Worm (Caenorhabditis elegans): ENCODE measurements around the gene col-161.

Gene col-161

ce11 chrV:13333386-13334180, 15.8 kb upstream of the col-161 start, which contains the start of gene nhr-168:
nhr-168 (minus strand) TSS chrV:13333871.
- no peak for TF ChIP-seq tab-1 (GFP tag; IDR thresholded peaks at IDR 0.05)
- no peak for TF ChIP-seq ztf-23 (GFP tag; IDR thresholded peaks at IDR 0.05)
- no peak for TF ChIP-seq T22C8.4 (GFP tag; IDR thresholded peaks at IDR 0.05)
- TF ChIP-seq med-1 (GFP tag; optimal IDR thresholded peaks at IDR 0.05; ENCODE audit: insufficient read depth): no peak
- no peak for TF ChIP-seq ztf-29 (GFP tag; IDR thresholded peaks at IDR 0.05)
- no peak for TF ChIP-seq flt-1 (GFP tag; IDR thresholded peaks at IDR 0.05)
- TF ChIP-seq klf-2 (GFP tag; conservative IDR thresholded peaks at IDR 0.05): no peak
- no peak for TF ChIP-seq cog-1 (tag; optimal IDR thresholded peaks at IDR 0.05)
- TF ChIP-seq ref-1 (GFP tag; conservative IDR thresholded peaks at IDR 0.05): no peak

ce11 chrV:13330919-13331318, 13.1 kb upstream of the col-161 start, which contains the start of gene nhr-129:
nhr-129 (minus strand) TSS chrV:13331019.
- TF ChIP-seq med-1 (GFP tag; optimal IDR thresholded peaks at IDR 0.05; ENCODE audit: insufficient read depth) (no peak), ref-1 (GFP tag; conservative IDR thresholded peaks at IDR 0.05) (no peak), klf-2 (GFP tag; conservative IDR thresholded peaks at IDR 0.05) (no peak)

- TF ChIP-seq ztf-29 (GFP tag; IDR thresholded peaks at IDR 0.05) (no peak), tab-1 (GFP tag; IDR thresholded peaks at IDR 0.05) (no peak), T22C8.4 (GFP tag; IDR thresholded peaks at IDR 0.05) (no peak), flt-1 (GFP tag; IDR thresholded peaks at IDR 0.05) (no peak), ref-1 (GFP tag; conservative IDR thresholded peaks at IDR 0.05) (no peak), cog-1 (tag; optimal IDR thresholded peaks at IDR 0.05) (no peak), ztf-23 (GFP tag; IDR thresholded peaks at IDR 0.05) (no peak), klf-2 (GFP tag; conservative IDR thresholded peaks at IDR 0.05) (no peak), med-1 (GFP tag; optimal IDR thresholded peaks at IDR 0.05; ENCODE audit: insufficient read depth) (no peak)
These were observed 9.7 kb upstream of the col-161 start, which contains the start of gene str-37 for ce11 chrV:13327463-13327862. str-37 (plus strand) TSS chrV:13327763.

ce11 chrV:13324933-13325760, 7.3 kb upstream of the col-161 start, which contains the start of gene C50B6.7:
C50B6.7 (minus strand) TSS chrV:13324983.
- TF ChIP-seq tab-1 (GFP tag; IDR thresholded peaks at IDR 0.05): no peak
- no peak for TF ChIP-seq flt-1 (GFP tag; IDR thresholded peaks at IDR 0.05)
- no peak for TF ChIP-seq klf-2 (GFP tag; conservative IDR thresholded peaks at IDR 0.05)
- TF ChIP-seq cog-1 (tag; optimal IDR thresholded peaks at IDR 0.05): no peak
- no peak for TF ChIP-seq med-1 (GFP tag; optimal IDR thresholded peaks at IDR 0.05; ENCODE audit: insufficient read depth)
- TF ChIP-seq ztf-29 (GFP tag; IDR thresholded peaks at IDR 0.05): no peak

ce11 chrV:13320676-13321075, 2.9 kb upstream of the col-161 start, which contains the start of gene srh-15:
srh-15 (plus strand) TSS chrV:13320976.
- TF ChIP-seq T22C8.4 (GFP tag; IDR thresholded peaks at IDR 0.05) (no peak), med-1 (GFP tag; optimal IDR thresholded peaks at IDR 0.05; ENCODE audit: insufficient read depth) (no peak), ztf-29 (GFP tag; IDR thresholded peaks at IDR 0.05) (no peak), flt-1 (GFP tag; IDR thresholded peaks at IDR 0.05) (no peak), tab-1 (GFP tag; IDR thresholded peaks at IDR 0.05) (no peak)

- 0 out of 2 replicates have a peak, but pooled peaks have one; percentile 31 for TF ChIP-seq tab-1 (GFP tag; IDR thresholded peaks at IDR 0.05)
- 0 out of 2 replicates have a peak, but pooled peaks have one; percentile 8 for TF ChIP-seq klf-2 (GFP tag; conservative IDR thresholded peaks at IDR 0.05)
These were observed 564 bp downstream of the col-161 start for ce11 chrV:13317247-13317646.

ce11 chrV:13313045-13313623, 4.7 kb downstream of the col-161 start, which contains the start of gene C50B6.3:
C50B6.3 (plus strand) TSS chrV:13313573.
- TF ChIP-seq flt-1 (GFP tag; IDR thresholded peaks at IDR 0.05): no peak
- 0 out of 2 replicates have a peak, but pooled peaks have one; percentile 62 for TF ChIP-seq ztf-23 (GFP tag; IDR thresholded peaks at IDR 0.05)
- TF ChIP-seq T22C8.4 (GFP tag; IDR thresholded peaks at IDR 0.05): peak; percentile 69

- TF ChIP-seq tab-1 (GFP tag; IDR thresholded peaks at IDR 0.05) (no peak), cog-1 (tag; optimal IDR thresholded peaks at IDR 0.05) (no peak), T22C8.4 (GFP tag; IDR thresholded peaks at IDR 0.05) (no peak), ztf-29 (GFP tag; IDR thresholded peaks at IDR 0.05) (no peak), ztf-23 (GFP tag; IDR thresholded peaks at IDR 0.05) (no peak), med-1 (GFP tag; optimal IDR thresholded peaks at IDR 0.05; ENCODE audit: insufficient read depth) (no peak), ref-1 (GFP tag; conservative IDR thresholded peaks at IDR 0.05) (no peak), klf-2 (GFP tag; conservative IDR thresholded peaks at IDR 0.05) (no peak)
These were observed 5.6 kb downstream of the col-161 start, which contains the start of gene nasp-2 for ce11 chrV:13312210-13312676. nasp-2 (minus strand) TSS chrV:13312260.

- TF ChIP-seq ztf-23 (GFP tag; IDR thresholded peaks at IDR 0.05) (no peak), ref-1 (GFP tag; conservative IDR thresholded peaks at IDR 0.05) (no peak), klf-2 (GFP tag; conservative IDR thresholded peaks at IDR 0.05) (no peak), T22C8.4 (GFP tag; IDR thresholded peaks at IDR 0.05) (no peak), cog-1 (tag; optimal IDR thresholded peaks at IDR 0.05) (no peak), ztf-29 (GFP tag; IDR thresholded peaks at IDR 0.05) (no peak), med-1 (GFP tag; optimal IDR thresholded peaks at IDR 0.05; ENCODE audit: insufficient read depth) (no peak), tab-1 (GFP tag; IDR thresholded peaks at IDR 0.05) (no peak), flt-1 (GFP tag; IDR thresholded peaks at IDR 0.05) (no peak)
These were observed 8.0 kb downstream of the col-161 start for ce11 chrV:13309806-13310205.
